Worm (Caenorhabditis elegans): ENCODE data around the gene F53F4.1.
A peak's percentile ranks its signal among the peaks of the same experiment; 100 is the strongest.

Gene F53F4.1

DNA sequence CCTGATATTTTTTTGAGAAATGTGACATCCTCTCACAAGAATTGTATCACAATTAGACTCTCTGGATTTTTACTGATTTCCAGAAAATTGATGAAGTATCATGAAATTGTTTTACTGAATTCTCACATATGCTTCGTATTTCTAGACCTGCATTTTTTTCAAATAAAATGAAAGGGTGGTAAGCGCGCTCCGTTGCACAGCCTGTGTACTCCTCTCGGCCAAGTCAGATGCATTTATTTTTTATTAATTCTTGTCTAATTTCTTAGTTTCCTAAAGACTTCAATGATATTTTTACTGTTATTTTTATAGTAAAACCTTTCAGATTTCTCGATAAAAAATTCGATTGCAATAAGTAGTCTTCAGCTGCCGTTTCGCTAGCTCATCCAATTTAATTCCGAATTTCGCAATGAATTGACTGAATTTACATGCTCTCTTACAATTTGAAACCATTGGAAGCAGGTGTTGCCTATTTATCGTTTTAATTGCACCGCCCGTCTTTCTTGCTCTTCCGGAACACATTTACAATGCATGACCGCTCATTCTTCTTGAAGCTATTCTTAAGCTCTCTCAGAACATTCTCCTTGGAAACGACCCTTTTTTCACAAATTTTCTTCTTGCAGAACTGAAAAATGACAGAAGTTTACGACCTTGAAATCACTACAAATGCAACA is 7.1 kb downstream of the F53F4.1 start, which contains the start of gene tbcb-1 (continued):
- TF ChIP-seq nhr-85 (tag), result peak; percentile 32

DNA sequence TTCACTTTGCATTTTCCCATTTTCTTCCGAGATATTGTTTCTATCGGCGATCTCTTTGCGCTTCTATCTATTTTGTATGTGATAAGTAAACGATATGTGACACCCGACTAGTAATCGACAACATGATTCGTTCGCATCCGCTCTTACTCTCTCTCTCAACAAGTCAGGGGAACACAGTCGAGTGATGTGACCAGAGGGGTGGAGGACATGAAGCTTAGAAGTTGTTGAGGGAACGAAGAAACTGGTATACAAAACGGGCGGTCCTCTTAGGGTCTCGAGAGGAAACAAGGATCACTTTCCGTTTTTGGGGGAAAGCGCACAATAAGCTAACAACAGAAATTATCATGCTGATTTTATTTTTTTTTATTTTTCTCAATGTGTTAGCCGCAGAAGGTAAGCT is 8.5 kb downstream of the F53F4.1 start, which contains the start of gene F53F4.4:
Gene F53F4.4, plus strand, starts transcription at position 301 of the 400 bp plus-strand sequence.
- TF ChIP-seq blmp-1 (tag; optimal IDR thresholded peaks at IDR 0.05), result peak; percentile 59
- no peak for TF ChIP-seq efl-1 (optimal IDR thresholded peaks at IDR 0.05)
- TF ChIP-seq efl-1 (GFP tag; optimal IDR thresholded peaks at IDR 0.05 in 1 of 2), result peak in 1 of 2 experiments; percentile 67
- TF ChIP-seq irx-1 (tag; optimal IDR thresholded peaks at IDR 0.05), result no peak

DNA sequence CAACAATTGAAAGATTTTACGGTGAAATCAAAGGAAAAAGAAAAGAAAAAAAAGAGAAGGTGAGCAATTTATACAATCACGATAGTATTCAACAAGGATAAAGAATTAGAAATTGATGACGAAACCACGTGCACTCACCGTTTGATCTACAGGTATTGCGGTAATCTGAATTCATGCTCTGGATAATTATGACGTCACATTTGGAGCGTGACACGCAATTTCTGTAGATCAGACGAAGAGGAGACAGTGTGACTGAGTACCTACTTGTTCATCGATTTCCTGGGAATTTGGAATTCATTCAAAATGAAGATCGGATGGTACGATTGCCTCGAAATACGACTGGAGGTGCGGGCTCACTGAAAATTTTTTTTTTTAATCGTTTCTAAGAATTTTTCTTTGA is 13.8 kb downstream of the F53F4.1 start:
- TF ChIP-seq sup-37 (GFP tag; optimal IDR thresholded peaks at IDR 0.05) (no peak), unc-30 (tag; optimal IDR thresholded peaks at IDR 0.05) (no peak), lin-14 (GFP tag; optimal IDR thresholded peaks at IDR 0.05) (no peak), blmp-1 (tag; optimal IDR thresholded peaks at IDR 0.05) (no peak), hpl-2 (GFP tag; optimal IDR thresholded peaks at IDR 0.05) (no peak), pqm-1 (tag; optimal IDR thresholded peaks at IDR 0.05) (no peak)

DNA sequence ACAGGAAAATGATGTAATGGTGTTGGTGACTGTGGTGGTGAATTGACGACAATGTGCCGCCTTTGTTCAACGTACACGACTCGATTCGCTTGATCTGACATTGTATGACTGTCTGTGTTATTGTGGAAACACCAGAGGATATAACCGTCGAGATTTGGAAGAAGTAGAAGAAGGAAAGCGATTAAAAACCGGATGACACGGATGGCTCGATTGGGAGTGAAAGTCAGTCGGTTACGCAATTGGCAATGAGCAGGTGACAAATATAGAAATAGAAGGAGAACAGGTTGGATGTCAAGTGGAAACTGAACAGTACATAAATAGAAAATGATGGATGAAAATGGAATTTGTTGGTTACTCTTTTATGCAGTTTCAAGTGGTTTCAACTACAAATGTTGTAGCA is 16.3 kb downstream of the F53F4.1 start, which contains the start of gene rdy-2:
Gene rdy-2, minus strand, starts transcription at position 101 of the 400 bp plus-strand sequence.
- TF ChIP-seq lir-3 (tag; optimal IDR thresholded peaks at IDR 0.05; ENCODE audit: poor library complexity) (no peak), nhr-76 (tag; optimal IDR thresholded peaks at IDR 0.05) (no peak), hlh-4 (tag; optimal IDR thresholded peaks at IDR 0.05) (no peak), efl-1 (optimal IDR thresholded peaks at IDR 0.05) (no peak), efl-1 (GFP tag; optimal IDR thresholded peaks at IDR 0.05 in 1 of 2) (peak in 1 of 2 experiments; percentile 53), jun-1 (tag; optimal IDR thresholded peaks at IDR 0.05) (no peak), F16B12.6 (tag; optimal IDR thresholded peaks at IDR 0.05) (no peak), vab-15 (tag; optimal IDR thresholded peaks at IDR 0.05) (no peak), hpl-2 (GFP tag; optimal IDR thresholded peaks at IDR 0.05) (no peak), blmp-1 (tag; optimal IDR thresholded peaks at IDR 0.05) (peak; percentile 10)

DNA sequence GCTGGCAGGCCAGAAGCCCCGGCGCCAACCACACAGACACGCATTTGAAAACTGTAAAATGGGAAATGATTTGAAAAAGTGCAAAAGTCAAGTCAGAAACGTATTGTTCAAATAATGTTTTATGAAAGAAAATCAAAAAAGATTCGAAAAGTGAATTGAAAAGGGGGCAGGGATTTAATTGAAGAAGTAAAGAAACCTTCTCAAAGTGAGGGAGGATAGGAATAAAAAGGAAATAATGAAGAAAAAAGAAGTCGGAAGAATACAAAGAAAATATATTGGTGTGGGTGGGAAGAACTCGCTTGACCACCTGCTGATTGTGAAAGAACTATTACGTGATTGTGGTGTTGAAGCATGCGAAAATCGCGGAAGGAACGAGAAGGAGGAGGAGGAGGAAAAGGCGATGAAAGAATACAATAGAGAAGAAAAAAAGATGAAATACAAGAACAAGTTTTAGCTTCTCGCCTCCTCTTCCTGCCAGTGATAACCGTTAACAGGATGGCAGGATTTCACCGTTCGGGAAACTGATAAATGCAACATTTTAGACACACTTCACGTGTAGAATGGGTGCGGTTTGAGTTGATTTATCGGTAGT is 22.2 kb downstream of the F53F4.1 start, which contains the start of gene fmo-4:
Gene fmo-4, minus strand, starts transcription at position 51 of the 592 bp plus-strand sequence.
- TF ChIP-seq nhr-19 (GFP tag; conservative IDR thresholded peaks at IDR 0.05), result no peak
- TF ChIP-seq blmp-1 (tag; optimal IDR thresholded peaks at IDR 0.05), result peak; percentile 23

DNA sequence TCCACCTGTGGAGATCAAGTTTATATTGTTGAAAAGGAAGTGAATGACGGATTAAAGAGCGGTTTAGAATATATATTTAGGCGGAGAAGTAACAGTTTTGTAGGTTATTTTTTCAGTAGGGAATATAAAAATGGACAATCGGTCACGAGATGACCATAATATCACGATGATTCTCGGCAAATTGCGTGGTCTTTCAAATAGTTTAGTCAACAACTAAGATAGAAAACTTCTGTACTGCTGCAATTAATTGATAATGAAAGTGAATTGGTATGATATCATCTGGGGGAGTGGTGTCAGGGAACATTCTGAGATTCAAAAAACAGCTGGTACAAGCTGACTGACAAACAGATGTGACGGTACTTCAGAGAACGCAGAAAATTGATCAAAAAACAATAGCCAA is 23.9 kb downstream of the F53F4.1 start:
- TF ChIP-seq aha-1 (tag; optimal IDR thresholded peaks at IDR 0.05), result no peak
- peak in 2 of 6 experiments; percentile 35 to 82 for TF ChIP-seq elt-3 (tag; optimal IDR thresholded peaks at IDR 0.05)
- peak; percentile 20; the same call in 1 of the 2 replicates for TF ChIP-seq nhr-19 (GFP tag; conservative IDR thresholded peaks at IDR 0.05)
- peak; percentile 45 for TF ChIP-seq vab-15 (tag; optimal IDR thresholded peaks at IDR 0.05)
- TF ChIP-seq nhr-90 (tag; optimal IDR thresholded peaks at IDR 0.05; ENCODE audit: poor library complexity), result peak; percentile 15
- TF ChIP-seq blmp-1 (tag; optimal IDR thresholded peaks at IDR 0.05), result peak; percentile 81
- peak in 1 of 2 experiments; percentile 42 for TF ChIP-seq lin-35 (GFP tag; optimal IDR thresholded peaks at IDR 0.05)
- TF ChIP-seq efl-3 (GFP tag; optimal IDR thresholded peaks at IDR 0.05), result no peak
- peak; percentile 46 for TF ChIP-seq snu-23 (GFP tag; optimal IDR thresholded peaks at IDR 0.05)
- TF ChIP-seq ztf-11 (tag; optimal IDR thresholded peaks at IDR 0.05), result no peak
- peak; percentile 92 for TF ChIP-seq nhr-85 (tag)
- peak; percentile 62 for TF ChIP-seq nhr-20 (tag; optimal IDR thresholded peaks at IDR 0.05)
- no peak for TF ChIP-seq fkh-4 (tag; optimal IDR thresholded peaks at IDR 0.05; ENCODE audit: borderline replicate concordance)
- TF ChIP-seq fos-1 (tag; optimal IDR thresholded peaks at IDR 0.05), result no peak
- peak; percentile 33 for TF ChIP-seq tbx-2 (tag; optimal IDR thresholded peaks at IDR 0.05)
- peak; percentile 44 for TF ChIP-seq nhr-71 (tag; optimal IDR thresholded peaks at IDR 0.05)

Data from whole organism, L1 larva.